Worm (Caenorhabditis elegans): ENCODE results near the gene Y49F6B.2.

Gene Y49F6B.2

DNA sequence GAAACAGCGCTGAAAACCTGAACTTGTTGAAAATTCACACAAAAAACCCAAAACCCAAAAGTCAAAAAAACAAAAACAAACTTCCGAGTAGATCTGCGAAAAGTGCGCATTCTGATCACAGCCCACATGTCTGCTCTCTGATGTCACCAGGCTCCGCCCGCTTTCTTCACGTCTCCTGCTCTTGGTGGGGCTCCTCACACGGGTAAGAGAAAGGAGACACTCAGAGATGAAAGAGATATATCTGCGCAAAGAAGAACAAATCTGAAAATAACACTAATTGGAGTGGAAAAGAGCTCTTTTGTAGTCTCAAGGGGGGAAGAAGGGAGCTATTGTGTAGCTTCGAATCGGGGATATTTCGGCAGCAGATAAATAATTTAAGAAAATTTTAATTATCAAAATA is 25.5 kb downstream of the Y49F6B.2 start, which contains the start of gene ncs-6:
Gene ncs-6, minus strand, starts transcription at position 261 of the 400 bp plus-strand sequence.
- no peak for TF ChIP-seq mdl-1 (tag; optimal IDR thresholded peaks at IDR 0.05)
- no peak for TF ChIP-seq ama-1 (optimal IDR thresholded peaks at IDR 0.05)
- no peak for TF ChIP-seq nhr-237 (tag; optimal IDR thresholded peaks at IDR 0.05)
- TF ChIP-seq lsy-12 (tag; optimal IDR thresholded peaks at IDR 0.05) = no peak
- TF ChIP-seq R02D3.7 (tag; optimal IDR thresholded peaks at IDR 0.05) = no peak
- TF ChIP-seq ceh-82 (tag; optimal IDR thresholded peaks at IDR 0.05) = no peak
- no peak for TF ChIP-seq fkh-2 (tag; optimal IDR thresholded peaks at IDR 0.05)
- no peak for TF ChIP-seq eor-1 (tag; optimal IDR thresholded peaks at IDR 0.05)
- TF ChIP-seq skn-1 (tag; optimal IDR thresholded peaks at IDR 0.05) = no peak
- no peak for TF ChIP-seq egl-5 (tag; optimal IDR thresholded peaks at IDR 0.05)
- no peak for TF ChIP-seq zag-1 (tag; optimal IDR thresholded peaks at IDR 0.05)

- TF ChIP-seq skn-1 (tag; optimal IDR thresholded peaks at IDR 0.05) = no peak
- no peak for TF ChIP-seq zag-1 (tag; optimal IDR thresholded peaks at IDR 0.05)
- TF ChIP-seq nhr-77 (tag; optimal IDR thresholded peaks at IDR 0.05) = no peak
- TF ChIP-seq mdl-1 (tag; optimal IDR thresholded peaks at IDR 0.05) = no peak
- TF ChIP-seq ztf-4 (tag; optimal IDR thresholded peaks at IDR 0.05) = no peak
- no peak for TF ChIP-seq ceh-9 (tag; optimal IDR thresholded peaks at IDR 0.05)
- TF ChIP-seq fkh-10 (GFP tag; optimal IDR thresholded peaks at IDR 0.05) = no peak
- TF ChIP-seq nfya-1 (tag; optimal IDR thresholded peaks at IDR 0.05; ENCODE audit: insufficient read depth) = no peak
- TF ChIP-seq lin-15B (tag; optimal IDR thresholded peaks at IDR 0.05) = no peak
- no peak for TF ChIP-seq daf-12 (tag; optimal IDR thresholded peaks at IDR 0.05)
- no peak for TF ChIP-seq unc-39 (tag; optimal IDR thresholded peaks at IDR 0.05)
- TF ChIP-seq ceh-28 (tag; optimal IDR thresholded peaks at IDR 0.05) = no peak
- no peak for TF ChIP-seq ZK546.5 (tag; optimal IDR thresholded peaks at IDR 0.05)
- no peak for TF ChIP-seq elt-2 (tag; optimal IDR thresholded peaks at IDR 0.05)
- no peak for TF ChIP-seq nhr-23 (tag; optimal IDR thresholded peaks at IDR 0.05)
Measured at ce11 chrII:3540151-3540550, 37.4 kb downstream of the Y49F6B.2 start.

DNA sequence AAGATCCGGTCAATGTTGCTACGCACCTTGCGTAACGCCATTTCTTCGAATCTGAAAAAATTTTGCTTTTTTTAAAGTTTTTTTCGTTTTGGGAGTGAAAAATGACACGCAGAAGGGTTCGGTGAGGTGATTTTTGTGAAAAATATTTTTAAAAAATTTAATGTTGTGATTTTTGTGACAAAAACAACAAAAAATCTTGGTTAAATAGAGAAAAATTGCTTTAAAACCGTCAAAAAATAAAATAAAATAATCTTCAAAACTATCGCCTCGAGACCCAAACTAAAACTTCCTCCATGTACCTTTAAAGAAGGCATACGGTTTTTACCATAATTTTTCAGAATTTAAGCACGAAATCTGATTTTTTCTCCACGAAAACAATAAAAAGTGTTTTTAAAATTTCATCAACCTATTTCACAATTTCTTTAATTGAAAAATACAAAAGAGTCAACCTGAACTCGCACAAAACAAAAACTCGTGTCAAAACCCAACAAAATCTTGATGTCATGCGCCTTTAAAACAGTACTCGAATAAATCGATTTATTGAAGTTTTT is 43.7 kb downstream of the Y49F6B.2 start, which contains the start of gene apd-3:
Gene apd-3, minus strand, starts transcription at position 51 of the 551 bp plus-strand sequence.
- TF ChIP-seq fkh-10 (GFP tag; optimal IDR thresholded peaks at IDR 0.05) (no peak), pqm-1 (tag; optimal IDR thresholded peaks at IDR 0.05) (no peak), nhr-23 (tag; optimal IDR thresholded peaks at IDR 0.05) (no peak), elt-1 (tag; optimal IDR thresholded peaks at IDR 0.05) (no peak), fkh-2 (tag; optimal IDR thresholded peaks at IDR 0.05) (no peak), skn-1 (tag; optimal IDR thresholded peaks at IDR 0.05) (no peak), nhr-76 (tag; optimal IDR thresholded peaks at IDR 0.05) (no peak), hmg-11 (tag; optimal IDR thresholded peaks at IDR 0.05) (no peak), nhr-237 (tag; optimal IDR thresholded peaks at IDR 0.05) (no peak), daf-12 (tag; optimal IDR thresholded peaks at IDR 0.05) (no peak), fos-1 (tag; optimal IDR thresholded peaks at IDR 0.05) (no peak), mml-1 (tag; optimal IDR thresholded peaks at IDR 0.05) (no peak), jun-1 (tag; optimal IDR thresholded peaks at IDR 0.05) (no peak), nhr-43 (tag; optimal IDR thresholded peaks at IDR 0.05; ENCODE audit: poor library complexity, severe bottlenecking) (no peak), elt-3 (tag; optimal IDR thresholded peaks at IDR 0.05) (no peak), pha-4 (tag; optimal IDR thresholded peaks at IDR 0.05) (no peak), ztf-11 (tag; optimal IDR thresholded peaks at IDR 0.05) (no peak), sea-2 (GFP tag; optimal IDR thresholded peaks at IDR 0.05) (no peak)

- TF ChIP-seq nhr-11 (tag; optimal IDR thresholded peaks at IDR 0.05) (no peak), egl-5 (tag; optimal IDR thresholded peaks at IDR 0.05) (no peak), ama-1 (optimal IDR thresholded peaks at IDR 0.05) (no peak), egl-27 (tag; optimal IDR thresholded peaks at IDR 0.05) (no peak), elt-2 (tag; optimal IDR thresholded peaks at IDR 0.05) (no peak), nhr-67 (tag; optimal IDR thresholded peaks at IDR 0.05) (no peak), ztf-4 (tag; optimal IDR thresholded peaks at IDR 0.05) (no peak), nfya-1 (tag; optimal IDR thresholded peaks at IDR 0.05; ENCODE audit: insufficient read depth) (peak; percentile 70), elt-3 (tag; optimal IDR thresholded peaks at IDR 0.05) (no peak), ceh-9 (tag; optimal IDR thresholded peaks at IDR 0.05) (no peak), nhr-23 (tag; optimal IDR thresholded peaks at IDR 0.05) (peak; percentile 29), lin-15B (tag; optimal IDR thresholded peaks at IDR 0.05) (peak; percentile 81), eor-1 (tag; optimal IDR thresholded peaks at IDR 0.05) (no peak), elt-1 (tag; optimal IDR thresholded peaks at IDR 0.05) (peak; percentile 23), lin-39 (tag; optimal IDR thresholded peaks at IDR 0.05) (peak; percentile 71), skn-1 (tag; optimal IDR thresholded peaks at IDR 0.05) (peak; percentile 6), fkh-10 (GFP tag; optimal IDR thresholded peaks at IDR 0.05) (no peak), nhr-25 (tag; optimal IDR thresholded peaks at IDR 0.05) (no peak), hmg-11 (tag; optimal IDR thresholded peaks at IDR 0.05) (peak; percentile 81)
Measured at ce11 chrII:3547282-3547681, 44.5 kb downstream of the Y49F6B.2 start.

Measured in whole organism, L3 larva.